Worm (Caenorhabditis elegans): Measurements from ENCODE around the gene F21A3.11.

DNA sequence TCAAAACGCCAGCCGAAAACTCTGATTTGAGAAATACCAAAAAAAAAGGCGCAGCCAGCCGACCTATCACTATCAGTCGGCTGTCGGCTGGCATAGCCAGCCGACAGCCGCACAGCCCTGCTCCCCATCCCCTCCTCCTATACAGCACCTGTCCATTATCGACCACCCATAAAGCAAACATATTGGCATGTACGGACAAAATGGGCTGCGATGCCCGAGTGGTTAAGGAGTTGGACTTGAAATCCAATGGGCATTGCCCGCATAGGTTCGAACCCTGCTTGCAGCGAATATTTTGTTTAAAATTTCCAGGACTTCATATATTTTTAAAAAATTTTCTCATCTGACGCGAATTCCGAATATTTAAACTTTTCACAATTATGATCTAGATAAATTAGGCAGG is 17.4 kb upstream of the F21A3.11 start:
- TF ChIP-seq ceh-36 (tag; optimal IDR thresholded peaks at IDR 0.05) (peak; percentile 2), flt-1 (GFP tag; IDR thresholded peaks at IDR 0.05) (peak; percentile 11; the same call in 1 of the 2 replicates), ama-1 (optimal IDR thresholded peaks at IDR 0.05) (no peak), sea-1 (GFP tag; conservative IDR thresholded peaks at IDR 0.05) (no peak), hnd-1 (tag; optimal IDR thresholded peaks at IDR 0.05) (no peak), tra-4 (tag; optimal IDR thresholded peaks at IDR 0.05) (no peak), pes-1 (GFP tag; IDR thresholded peaks at IDR 0.05) (0 out of 2 replicates have a peak, but pooled peaks have one; percentile 48)

Measured in whole organism, early embryonic.